Worm (Caenorhabditis elegans): ENCODE measurements around the gene K11D9.3.
A peak's percentile ranks its signal among the peaks of the same experiment; 100 is the strongest.

ce11 chrIII:10818364-10818763 is 16.4 kb upstream of the K11D9.3 start:
- TF ChIP-seq elt-3 (tag; optimal IDR thresholded peaks at IDR 0.05) (no peak), hlh-1 (tag; optimal IDR thresholded peaks at IDR 0.05) (no peak), lsy-2 (tag; optimal IDR thresholded peaks at IDR 0.05) (no peak), ceh-39 (tag; optimal IDR thresholded peaks at IDR 0.05) (no peak), unc-62 (GFP tag; optimal IDR thresholded peaks at IDR 0.05) (no peak), ztf-11 (tag; optimal IDR thresholded peaks at IDR 0.05) (no peak), blmp-1 (tag; optimal IDR thresholded peaks at IDR 0.05) (peak; percentile 50), nhr-237 (tag; optimal IDR thresholded peaks at IDR 0.05) (no peak), mab-5 (tag; optimal IDR thresholded peaks at IDR 0.05) (no peak)

Data from whole organism, mixed stage, embryonic.